Fruit fly (Drosophila melanogaster): ENCODE measurements around the gene Ccdc85.

The Ccdc85 gene

DNA sequence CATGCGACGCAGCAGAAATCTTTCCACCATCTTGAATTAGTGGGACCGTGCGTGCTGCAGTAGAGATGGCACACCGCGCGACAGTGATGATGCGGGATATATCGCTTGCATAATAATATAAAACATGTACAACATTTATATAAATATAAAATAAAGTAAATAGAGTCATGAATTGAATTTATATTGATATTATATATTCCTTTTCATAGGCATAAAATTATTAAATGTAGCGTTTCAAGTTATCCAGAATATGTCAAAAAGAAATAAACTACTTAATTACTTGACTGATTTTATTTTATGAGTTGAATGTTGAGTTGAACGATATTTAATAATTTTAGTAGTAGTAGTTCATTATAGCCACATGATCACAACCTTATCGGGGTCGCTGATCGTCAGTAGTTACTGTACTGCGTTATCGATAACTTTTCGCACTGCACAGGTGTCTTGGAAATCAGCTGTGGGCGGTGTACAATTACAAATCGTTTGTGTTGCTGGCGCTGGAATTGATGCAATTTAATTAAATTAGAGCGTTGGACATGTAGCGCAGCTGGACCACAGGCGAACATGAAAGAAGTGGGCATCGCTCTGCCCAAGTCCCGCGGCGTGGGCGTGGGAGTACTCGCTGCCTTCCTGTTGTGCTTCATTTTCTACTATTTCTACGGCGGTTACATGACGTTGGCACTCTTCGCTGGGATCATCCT is 11.3 kb upstream of the Ccdc85 start, which contains the start of the genes Chd1 and Bem46 (continued):
- peak; percentile 77 for TF ChIP-seq E2f1 (GFP tag; IDR thresholded peaks at IDR 0.05)
- TF ChIP-seq dimm (GFP tag; IDR thresholded peaks at IDR 0.05) = peak; percentile 65; the same call in 1 of the 2 replicates
- no peak for TF ChIP-seq Dip2 (GFP tag; IDR thresholded peaks at IDR 0.05)
- peak; percentile 39 for TF ChIP-seq pzg (GFP tag; optimal IDR thresholded peaks at IDR 0.05)
- TF ChIP-seq slbo (GFP tag; IDR thresholded peaks at IDR 0.05) = peak; percentile 93
- 0 out of 3 replicates have a peak, but pooled peaks have one; percentile 13 for TF ChIP-seq CG7963 (GFP tag; IDR thresholded peaks at IDR 0.05; ENCODE audit: partially characterized antibody)
- peak; percentile 78 for TF ChIP-seq CG13123 (GFP tag; optimal IDR thresholded peaks at IDR 0.05)
- no peak for TF ChIP-seq Doc3 (GFP tag; IDR thresholded peaks at IDR 0.05; ENCODE audit: partially characterized antibody)
- peak; percentile 89 for TF ChIP-seq B-H2 (GFP tag; optimal IDR thresholded peaks at IDR 0.05)
- peak; percentile 70 for TF ChIP-seq Max (GFP tag; optimal IDR thresholded peaks at IDR 0.05)
- TF ChIP-seq Blimp-1 (GFP tag; optimal IDR thresholded peaks at IDR 0.05) = no peak
- peak; percentile 73 for TF ChIP-seq Ada2b (GFP tag; IDR thresholded peaks at IDR 0.05)
- TF ChIP-seq Mes4 (GFP tag; optimal IDR thresholded peaks at IDR 0.05) = no peak
- TF ChIP-seq dmrt99B (tag; optimal IDR thresholded peaks at IDR 0.05) = no peak
- peak; percentile 96 for TF ChIP-seq CG17361 (GFP tag; IDR thresholded peaks at IDR 0.05)
- peak; percentile 84 for TF ChIP-seq CG13296 (GFP tag; optimal IDR thresholded peaks at IDR 0.05)
- TF ChIP-seq slou (GFP tag; optimal IDR thresholded peaks at IDR 0.05) = peak; percentile 82
- TF ChIP-seq CG11247 (GFP tag; IDR thresholded peaks at IDR 0.05) = peak; percentile 71; the same call in 1 of the 2 replicates
- peak; percentile 77 for TF ChIP-seq CG2875 (GFP tag; optimal IDR thresholded peaks at IDR 0.05)
- peak; percentile 81 for TF ChIP-seq CG4820 (GFP tag; optimal IDR thresholded peaks at IDR 0.05)
- no peak for TF ChIP-seq pb (GFP tag; optimal IDR thresholded peaks at IDR 0.05)
- peak; percentile 61 for TF ChIP-seq maf-S (GFP tag; optimal IDR thresholded peaks at IDR 0.05)
- no peak for TF ChIP-seq CG2199 (GFP tag; IDR thresholded peaks at IDR 0.05)
- peak; percentile 85 for TF ChIP-seq CG10654 (GFP tag; optimal IDR thresholded peaks at IDR 0.05)
- no peak for TF ChIP-seq CG15073 (GFP tag; optimal IDR thresholded peaks at IDR 0.05)
- TF ChIP-seq CG10147 (GFP tag; optimal IDR thresholded peaks at IDR 0.05) = peak; percentile 87
- TF ChIP-seq unc-4 (GFP tag; IDR thresholded peaks at IDR 0.05; ENCODE audit: partially characterized antibody) = 0 out of 2 replicates have a peak, but pooled peaks have one; percentile 14
- TF ChIP-seq Lpt (GFP tag; optimal IDR thresholded peaks at IDR 0.05) = no peak
- TF ChIP-seq CG6683 (GFP tag; optimal IDR thresholded peaks at IDR 0.05) = peak; percentile 50
- TF ChIP-seq danr (GFP tag; IDR thresholded peaks at IDR 0.05) = peak; percentile 74; the same call in 1 of the 2 replicates
- TF ChIP-seq ERR (GFP tag; optimal IDR thresholded peaks at IDR 0.05) = no peak
- peak; percentile 39; the same call in 1 of the 2 replicates for TF ChIP-seq inv (GFP tag; IDR thresholded peaks at IDR 0.05; ENCODE audit: partially characterized antibody)
- 0 out of 2 replicates have a peak, but pooled peaks have one; percentile 36 for TF ChIP-seq CG4360 (GFP tag; IDR thresholded peaks at IDR 0.05)
- peak; percentile 74; the same call in 1 of the 2 replicates for TF ChIP-seq ap (GFP tag; IDR thresholded peaks at IDR 0.05)
- peak; percentile 77 for TF ChIP-seq cato (GFP tag; optimal IDR thresholded peaks at IDR 0.05; ENCODE audit: borderline replicate concordance)
- peak; percentile 23 for TF ChIP-seq Camta (GFP tag; optimal IDR thresholded peaks at IDR 0.05)
- peak; percentile 82 for TF ChIP-seq chn (GFP tag; optimal IDR thresholded peaks at IDR 0.05)
- peak in 1 of 2 experiments; percentile 64 for TF ChIP-seq Hr51 (GFP tag; optimal IDR thresholded peaks at IDR 0.05)
- TF ChIP-seq prd (optimal IDR thresholded peaks at IDR 0.05) = no peak
- peak; percentile 91 for TF ChIP-seq prd (GFP tag; IDR thresholded peaks at IDR 0.05)
- no peak for TF ChIP-seq Hey (tag; optimal IDR thresholded peaks at IDR 0.05)
- peak; percentile 83; the same call in 1 of the 2 replicates for TF ChIP-seq ranshi (GFP tag; IDR thresholded peaks at IDR 0.05)
- peak; percentile 36 for TF ChIP-seq lbe (GFP tag; optimal IDR thresholded peaks at IDR 0.05)
- TF ChIP-seq CG8290 (GFP tag; optimal IDR thresholded peaks at IDR 0.05) = peak; percentile 55
- no peak for TF ChIP-seq CG8290 (tag; optimal IDR thresholded peaks at IDR 0.05)
- TF ChIP-seq CG13424 (tag; optimal IDR thresholded peaks at IDR 0.05) = peak; percentile 90
- peak; percentile 44; the same call in 1 of the 2 replicates for TF ChIP-seq Poxn (GFP tag; IDR thresholded peaks at IDR 0.05)
- peak; percentile 57 for TF ChIP-seq tx (GFP tag; optimal IDR thresholded peaks at IDR 0.05)
- peak; percentile 77 for TF ChIP-seq CG17612 (GFP tag; IDR thresholded peaks at IDR 0.05)
- peak; percentile 96 for TF ChIP-seq kah (GFP tag; optimal IDR thresholded peaks at IDR 0.05)

Measured in whole organism, embryonic.